Worm (Caenorhabditis elegans) whole organism, L1 larva: ENCODE measurements around the gene math-28.

Experiments used
- C34B4.2 ChIP-seq: sonication (generic microtip); optimal IDR thresholded peaks from 2 replicates; lab custom pipeline; 2017; ENCODE audit warnings: mild to moderate bottlenecking, missing genetic modification characterization, missing compliant biosample characterization
- alr-1 ChIP-seq: fragments of 200-800 bp; sonication (Bioruptor generic); optimal IDR thresholded peaks from 2 replicates; lab custom pipeline; 2018; ENCODE audit warnings: borderline replicate concordance, mild to moderate bottlenecking, missing genetic modification characterization, missing compliant biosample characterization
- aly-2 ChIP-seq: fragments of 150-350 bp; optimal IDR thresholded peaks from 2 replicates; lab custom pipeline; 2014; ENCODE audit warnings: missing biosample characterization, missing genetic modification characterization
- blmp-1 ChIP-seq: fragments of 150-350 bp; optimal IDR thresholded peaks from 2 replicates; lab custom pipeline; 2014; ENCODE audit warnings: missing biosample characterization, missing genetic modification characterization
- ceh-88 ChIP-seq: fragments of 200-800 bp; sonication (Bioruptor generic); IDR thresholded peaks from 2 replicates; pipeline ENCODE4 v1.3.6; 2022; ENCODE audit warnings: missing genetic modification characterization, missing compliant biosample characterization
- ceh-90 ChIP-seq: sonication (generic microtip); optimal IDR thresholded peaks from 2 replicates; lab custom pipeline; 2016; ENCODE audit warnings: missing genetic modification characterization, missing compliant biosample characterization
- ces-1 ChIP-seq: fragments of 150-350 bp; optimal IDR thresholded peaks from 2 replicates; lab custom pipeline; 2014; ENCODE audit warnings: missing biosample characterization, missing genetic modification reagents, missing genetic modification characterization
- dpl-1 ChIP-seq, 3 experiments: fragments of 150-350 bp in 2 of 3; sonication (generic microtip) in 1 of 3; optimal IDR thresholded peaks; 2 replicates each; lab custom pipeline; 2014 to 2017; ENCODE audit warnings: missing biosample characterization in 3 of 3, missing genetic modification characterization in 3 of 3, missing genetic modification reagents in 3 of 3
- dsc-1 ChIP-seq: sonication (generic microtip); optimal IDR thresholded peaks from 2 replicates; lab custom pipeline; 2016; ENCODE audit warnings: mild to moderate bottlenecking, missing genetic modification characterization, missing compliant biosample characterization
- efl-3 ChIP-seq: fragments of 200-800 bp; sonication (Bioruptor generic); optimal IDR thresholded peaks from 2 replicates; lab custom pipeline; 2018; ENCODE audit warnings: mild to moderate bottlenecking, missing genetic modification characterization, missing compliant biosample characterization
- egl-13 ChIP-seq: sonication (generic microtip); optimal IDR thresholded peaks from 2 replicates; lab custom pipeline; 2016; ENCODE audit warnings: missing genotype, missing genetic modification reagents, missing genetic modification characterization, missing compliant biosample characterization
- egl-27 ChIP-seq, 2 experiments: fragments of 150-350 bp in 1 of 2; sonication (generic microtip); optimal IDR thresholded peaks; 3 replicates each; lab custom pipeline; 2017 to 2018; ENCODE audit warnings: missing biosample characterization in 2 of 2, missing genetic modification characterization in 2 of 2, missing genetic modification reagents in 2 of 2
- elt-3 ChIP-seq, 6 experiments: fragments of 150-350 bp in 1 of 6; sonication (generic microtip); optimal IDR thresholded peaks; 2 replicates each; lab custom pipeline; 2017 to 2018; ENCODE audit warnings: missing biosample characterization in 6 of 6, missing genetic modification characterization in 6 of 6, inconsistent platforms in 1 of 6
- fkh-10 ChIP-seq: sonication (generic microtip); optimal IDR thresholded peaks from 2 replicates; lab custom pipeline; 2017; ENCODE audit warnings: missing biosample characterization, missing genetic modification reagents, missing genetic modification characterization
- fkh-8 ChIP-seq: sonication (generic microtip); optimal IDR thresholded peaks from 2 replicates; lab custom pipeline; 2016; ENCODE audit warnings: mild to moderate bottlenecking, missing genetic modification characterization, missing compliant biosample characterization
- fos-1 ChIP-seq: fragments of 150-350 bp; optimal IDR thresholded peaks from 2 replicates; lab custom pipeline; 2014; ENCODE audit warnings: missing biosample characterization, missing genetic modification characterization
- hlh-17 ChIP-seq: fragments of 200-800 bp; sonication (Bioruptor generic); optimal IDR thresholded peaks from 2 replicates; lab custom pipeline; 2018; ENCODE audit warnings: missing genetic modification characterization, mild to moderate bottlenecking, missing compliant biosample characterization, moderate library complexity, borderline replicate concordance
- hpl-2 ChIP-seq: fragments of 150-350 bp; optimal IDR thresholded peaks from 2 replicates; lab custom pipeline; 2014; ENCODE audit warnings: missing biosample characterization, missing genetic modification reagents, missing genetic modification characterization
- jun-1 ChIP-seq: fragments of 150-350 bp; optimal IDR thresholded peaks from 2 replicates; lab custom pipeline; 2014; ENCODE audit warnings: missing biosample characterization, missing genetic modification reagents, missing genetic modification characterization
- lin-14 ChIP-seq: fragments of 200-800 bp; sonication (Bioruptor generic); optimal IDR thresholded peaks from 2 replicates; lab custom pipeline; 2018; ENCODE audit warnings: mild to moderate bottlenecking, missing genetic modification characterization, moderate library complexity, missing compliant biosample characterization
- lin-39 ChIP-seq: fragments of 150-350 bp; optimal IDR thresholded peaks from 2 replicates; lab custom pipeline; 2014; ENCODE audit warnings: missing biosample characterization, missing genetic modification reagents, missing genetic modification characterization
- mdl-1 ChIP-seq, 2 experiments: fragments of 150-350 bp; optimal IDR thresholded peaks; 2 replicates each; lab custom pipeline; 2014 to 2017; ENCODE audit warnings: missing biosample characterization in 2 of 2, missing genetic modification characterization in 2 of 2, inconsistent platforms in 1 of 2
- nhr-19 ChIP-seq: fragments of 200-800 bp; sonication (Bioruptor generic); conservative IDR thresholded peaks from 2 replicates; pipeline ENCODE4 v1.3.6; 2022; ENCODE audit warnings: missing genetic modification characterization, missing compliant biosample characterization
- nhr-237 ChIP-seq: fragments of 150-350 bp; optimal IDR thresholded peaks from 2 replicates; lab custom pipeline; 2014; ENCODE audit warnings: missing biosample characterization, missing genetic modification characterization
- nhr-28 ChIP-seq: fragments of 150-350 bp; optimal IDR thresholded peaks from 2 replicates; lab custom pipeline; 2014; ENCODE audit warnings: missing biosample characterization, missing genetic modification characterization
- nhr-84 ChIP-seq: sonication (generic microtip); optimal IDR thresholded peaks from 2 replicates; lab custom pipeline; 2017; ENCODE audit warnings: missing biosample characterization, missing genetic modification characterization
- nhr-85 ChIP-seq: sonication (generic microtip); peaks from one replicate; lab custom pipeline; 2016; ENCODE audit warnings: missing genetic modification characterization, inconsistent platforms, missing compliant biosample characterization
- pax-3 ChIP-seq: fragments of 200-800 bp; sonication (Bioruptor generic); optimal IDR thresholded peaks from 2 replicates; lab custom pipeline; 2018; ENCODE audit warnings: mild to moderate bottlenecking, missing genetic modification characterization, moderate library complexity, missing compliant biosample characterization
- skn-1 ChIP-seq: fragments of 150-350 bp; optimal IDR thresholded peaks from 2 replicates; lab custom pipeline; 2014; ENCODE audit warnings: missing biosample characterization, missing genetic modification characterization
- snu-23 ChIP-seq: sonication (generic microtip); optimal IDR thresholded peaks from 2 replicates; lab custom pipeline; 2016; ENCODE audit warnings: missing genetic modification characterization, missing compliant biosample characterization
- swsn-7 ChIP-seq: sonication (generic microtip); optimal IDR thresholded peaks from 2 replicates; lab custom pipeline; 2016; ENCODE audit warnings: missing genetic modification characterization, missing compliant biosample characterization
- unc-62 ChIP-seq: fragments of 150-350 bp; optimal IDR thresholded peaks from 2 replicates; lab custom pipeline; 2014; ENCODE audit warnings: missing biosample characterization, missing genetic modification reagents, missing genetic modification characterization
- unc-98 ChIP-seq: fragments of 200-800 bp; sonication (Bioruptor generic); IDR thresholded peaks from 2 replicates; pipeline ENCODE4 v1.3.6; 2022; ENCODE audit warnings: missing genetic modification characterization, missing compliant biosample characterization
- xbp-1 ChIP-seq: sonication (generic microtip); optimal IDR thresholded peaks from 2 replicates; lab custom pipeline; 2016; ENCODE audit warnings: missing genetic modification characterization, missing compliant biosample characterization
- zag-1 ChIP-seq: fragments of 150-350 bp; optimal IDR thresholded peaks from 2 replicates; lab custom pipeline; 2014; ENCODE audit warnings: missing biosample characterization, missing genetic modification characterization

math-28 gene

DNA sequence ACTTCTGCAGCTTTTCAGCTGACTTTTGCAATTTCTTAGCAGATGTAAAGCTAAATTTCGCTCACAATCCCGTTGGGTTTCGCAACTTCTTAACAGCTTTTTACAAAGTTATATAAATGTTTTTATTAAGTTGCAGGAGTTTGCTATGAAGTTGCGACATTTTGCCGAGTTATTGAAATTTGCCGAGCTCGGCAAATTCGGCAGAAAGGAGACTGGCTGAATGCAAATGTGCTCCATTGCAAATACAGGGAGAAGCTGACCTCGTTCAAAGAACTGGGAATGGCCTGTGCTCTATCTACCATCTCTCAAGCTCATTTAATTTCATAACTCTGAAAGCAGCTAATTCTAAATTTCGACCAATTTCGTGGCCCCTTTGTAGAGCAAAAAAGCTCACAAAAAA, 21.6 kb downstream of the math-28 start, which contains the start of gene C08F1.11:
Gene C08F1.11 (minus strand): TSS at position 101 of the 400 bp plus-strand sequence.
- TF ChIP-seq C34B4.2: no peak

DNA sequence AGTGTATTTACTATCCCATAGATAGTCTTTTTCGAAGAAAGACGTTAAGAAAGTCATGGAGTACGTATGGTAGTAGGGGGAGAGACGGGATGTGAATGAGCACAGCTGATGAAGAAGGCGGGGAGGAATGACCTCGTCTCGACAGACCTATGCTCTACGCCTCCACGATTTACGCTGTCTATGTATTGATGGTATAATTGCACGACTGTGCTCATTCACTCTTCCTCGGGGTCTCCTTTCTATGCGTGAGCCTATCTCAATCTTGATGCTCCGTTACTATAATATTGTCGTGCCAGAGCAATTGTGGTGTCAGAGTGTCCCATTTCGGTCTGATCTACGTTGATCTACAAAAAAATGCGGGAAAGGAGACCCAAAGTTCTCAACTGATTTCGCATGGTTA, 23.0 kb downstream of the math-28 start, which contains the start of gene C08F1.10:
Gene C08F1.10 (minus strand): TSS at position 101 of the 400 bp plus-strand sequence.
- TF ChIP-seq lin-39 (tag; lab: Kevin White, UChicago): no peak
- no peak for TF ChIP-seq fkh-8
- no peak for TF ChIP-seq alr-1 (tag; lab: Kevin White, UChicago)
- no peak for TF ChIP-seq snu-23 (GFP tag; lab: Kevin White, UChicago)
- TF ChIP-seq skn-1 (tag; lab: Kevin White, UChicago): no peak
- TF ChIP-seq fkh-10 (GFP tag; lab: Kevin White, UChicago): no peak
- TF ChIP-seq hpl-2: no peak
- no peak for TF ChIP-seq dpl-1 (GFP tag; optimal IDR thresholded peaks at IDR 0.05; lab: Kevin White, UChicago)
- no peak for TF ChIP-seq ceh-90 (tag; lab: Kevin White, UChicago)
- no peak for TF ChIP-seq ces-1 (GFP tag; lab: Kevin White, UChicago)
- no peak for TF ChIP-seq blmp-1
- no peak for TF ChIP-seq hlh-17 (GFP tag; lab: Kevin White, UChicago)
- no peak for TF ChIP-seq dsc-1 (tag; lab: Kevin White, UChicago)

DNA sequence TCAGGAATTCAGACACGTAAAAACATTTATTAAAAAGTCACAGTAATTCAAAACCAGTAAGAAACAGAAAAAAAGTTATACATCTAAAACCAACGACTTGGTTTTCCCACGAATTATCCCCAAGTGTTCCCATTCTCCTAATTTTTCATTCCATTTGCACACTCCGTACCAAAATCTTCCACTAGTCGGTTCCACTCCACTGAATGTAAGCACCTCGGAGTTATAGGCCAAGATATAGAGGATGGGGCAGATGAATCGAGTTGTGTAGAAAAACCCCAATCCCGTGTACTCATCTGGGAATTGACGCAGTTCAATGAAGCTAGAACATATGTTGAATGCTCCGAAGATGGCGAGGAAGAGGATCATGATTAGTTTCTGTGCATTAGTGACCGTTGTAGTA, 24.0 kb downstream of the math-28 start:
- TF ChIP-seq fos-1 (tag; lab: Kevin White, UChicago) (no peak), ceh-90 (tag; lab: Kevin White, UChicago) (no peak), xbp-1 (tag; lab: Kevin White, UChicago) (no peak), lin-14 (GFP tag; lab: Kevin White, UChicago) (no peak), dpl-1 (GFP tag; optimal IDR thresholded peaks at IDR 0.05; lab: Kevin White, UChicago) (no peak), jun-1 (tag; lab: Kevin White, UChicago) (no peak), aly-2 (tag; lab: Kevin White, UChicago) (no peak), nhr-28 (tag; lab: Kevin White, UChicago) (no peak), ceh-88 (GFP tag; lab: Robert Waterston, UW) (no peak), pax-3 (tag; lab: Kevin White, UChicago) (no peak), blmp-1 (no peak), elt-3 (tag; optimal IDR thresholded peaks at IDR 0.05; lab: Kevin White, UChicago) (no peak), egl-13 (no peak)

DNA sequence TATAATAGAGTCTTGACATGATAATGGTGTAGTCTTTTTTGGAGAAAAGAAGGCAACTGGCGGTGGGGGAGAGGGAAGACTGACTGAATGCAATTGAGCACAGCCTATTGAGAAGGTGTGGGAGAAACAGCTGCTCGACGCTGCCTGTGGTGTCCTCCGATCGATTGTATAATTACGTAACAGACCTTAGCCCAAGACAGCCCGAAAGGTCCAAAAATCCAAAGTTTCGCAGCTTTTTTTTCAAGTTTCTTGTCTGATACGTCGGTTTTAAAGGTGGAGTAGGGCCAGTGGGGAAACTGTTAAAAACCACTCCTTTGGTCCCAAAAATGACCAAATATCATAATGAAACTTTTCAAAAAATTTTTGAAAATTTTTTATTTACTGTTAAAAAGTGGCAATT, 24.9 kb downstream of the math-28 start, which contains the start of the genes C08F1.6 and fbxb-13:
Gene C08F1.6 (minus strand): TSS at position 101 of the 400 bp plus-strand sequence.
Gene fbxb-13 (plus strand): TSS at position 191 of the 400 bp plus-strand sequence.
- no peak for TF ChIP-seq egl-27 (tag; optimal IDR thresholded peaks at IDR 0.05; lab: Kevin White, UChicago)
- TF ChIP-seq ceh-90 (tag; lab: Kevin White, UChicago): no peak
- no peak for TF ChIP-seq unc-98
- TF ChIP-seq mdl-1 (tag; optimal IDR thresholded peaks at IDR 0.05; lab: Kevin White, UChicago): no peak
- no peak for TF ChIP-seq ces-1 (GFP tag; lab: Kevin White, UChicago)
- no peak for TF ChIP-seq fkh-10 (GFP tag; lab: Kevin White, UChicago)
- TF ChIP-seq, all 84 proteins: peak for 0

DNA sequence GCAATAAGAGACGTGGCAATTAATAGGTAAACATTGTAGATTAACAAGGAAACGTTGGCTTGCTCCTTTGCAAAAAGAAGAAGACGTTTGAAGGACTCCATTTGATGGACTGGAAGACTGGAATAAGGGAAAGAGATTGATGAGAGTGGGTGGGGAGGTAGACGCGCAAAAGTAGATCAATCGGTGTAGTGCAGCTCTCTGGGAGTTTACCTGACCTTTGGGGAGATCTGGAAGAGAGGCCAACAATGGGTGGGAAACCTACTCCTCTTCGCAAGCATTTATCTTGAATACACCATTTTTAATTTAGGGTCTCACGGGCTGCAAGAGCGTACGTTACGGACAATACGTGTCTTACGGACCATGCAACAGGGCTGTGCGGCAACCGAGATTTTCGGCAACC, 43.2 kb downstream of the math-28 start, which contains the start of gene C08F1.12:
Gene C08F1.12 (minus strand): TSS at position 101 of the 400 bp plus-strand sequence.
- TF ChIP-seq nhr-85 (tag; lab: Kevin White, UChicago) (no peak), efl-3 (GFP tag; lab: Kevin White, UChicago) (no peak), dsc-1 (tag; lab: Kevin White, UChicago) (no peak), ceh-88 (GFP tag; lab: Robert Waterston, UW) (no peak), skn-1 (tag; lab: Kevin White, UChicago) (no peak), nhr-19 (GFP tag; lab: Robert Waterston, UW) (no peak), unc-98 (no peak), nhr-84 (no peak), nhr-237 (tag; lab: Kevin White, UChicago) (no peak), lin-14 (GFP tag; lab: Kevin White, UChicago) (no peak), elt-3 (tag; optimal IDR thresholded peaks at IDR 0.05; lab: Kevin White, UChicago) (no peak), swsn-7 (tag; lab: Kevin White, UChicago) (no peak), C34B4.2 (no peak), blmp-1 (no peak), zag-1 (no peak), unc-62 (GFP tag; lab: Kevin White, UChicago) (no peak), snu-23 (GFP tag; lab: Kevin White, UChicago) (no peak)
